Worm (Caenorhabditis elegans): Measurements from ENCODE around the gene arrd-9.

DNA sequence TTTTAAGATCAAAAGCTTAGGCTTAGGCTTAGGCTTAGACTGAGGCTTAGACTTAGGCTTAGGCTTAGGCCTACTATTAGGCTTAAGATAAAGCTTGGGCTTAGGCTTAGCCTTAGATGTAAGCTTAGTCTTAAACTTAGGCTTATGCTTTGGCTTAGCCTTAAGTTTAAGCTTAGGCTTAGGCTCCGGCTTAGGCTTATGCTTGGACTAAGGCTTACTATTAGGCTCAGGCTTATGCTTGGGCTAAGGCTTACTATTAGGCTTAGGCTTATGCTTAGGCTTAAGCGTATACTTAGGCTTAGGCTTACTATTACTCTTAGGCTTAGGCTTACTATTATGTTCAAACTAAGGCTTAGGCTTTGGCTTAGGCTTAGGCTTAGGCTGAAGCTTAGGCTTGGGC lies 44.0 kb downstream of the arrd-9 start:
- no peak for TF ChIP-seq him-1 (tag; optimal IDR thresholded peaks at IDR 0.05)
- no peak for TF ChIP-seq W03F9.2 (tag; optimal IDR thresholded peaks at IDR 0.05)
- TF ChIP-seq dao-5 (tag; optimal IDR thresholded peaks at IDR 0.05) = no peak

Measured in whole organism, L4/young adult.